Worm (Caenorhabditis elegans) whole organism, L2 larva: ENCODE data around the gene num-1.

Source experiments
- C34F6.9 ChIP-seq: fragments of 150-350 bp; optimal IDR thresholded peaks from 2 replicates; lab custom pipeline; 2014; ENCODE audit warnings: missing biosample characterization, missing genetic modification characterization
- F13H6.1 ChIP-seq: sonication (generic microtip); optimal IDR thresholded peaks from 2 replicates; lab custom pipeline; 2016; ENCODE audit warnings: missing genetic modification characterization, missing compliant biosample characterization
- R02D3.7 ChIP-seq: fragments of 150-350 bp; optimal IDR thresholded peaks from 2 replicates; lab custom pipeline; 2014; ENCODE audit warnings: missing biosample characterization, missing genetic modification characterization
- Y55F3AM.14 ChIP-seq: fragments of 200-800 bp; sonication (Bioruptor generic); optimal IDR thresholded peaks from 2 replicates; lab custom pipeline; 2018; ENCODE audit warnings: mild to moderate bottlenecking, missing genetic modification characterization, missing compliant biosample characterization
- ZK546.5 ChIP-seq: sonication (generic microtip); optimal IDR thresholded peaks from 2 replicates; lab custom pipeline; 2017; ENCODE audit warnings: missing biosample characterization, missing genetic modification characterization
- alr-1 ChIP-seq: fragments of 150-350 bp; optimal IDR thresholded peaks from 2 replicates; lab custom pipeline; 2014; ENCODE audit warnings: missing biosample characterization, missing genetic modification characterization
- aly-2 ChIP-seq: fragments of 150-350 bp; optimal IDR thresholded peaks from 2 replicates; lab custom pipeline; 2014; ENCODE audit warnings: missing biosample characterization, missing genetic modification characterization
- ama-1 ChIP-seq: fragments of 150-350 bp; optimal IDR thresholded peaks from 2 replicates; lab custom pipeline; 2018; ENCODE audit warnings: inconsistent platforms
- blmp-1 ChIP-seq: sonication (generic microtip); optimal IDR thresholded peaks from 2 replicates; lab custom pipeline; 2017; ENCODE audit warnings: missing genetic modification characterization, mild to moderate bottlenecking, missing compliant biosample characterization, antibody characterized with exemption, moderate library complexity; ENCODE audit not compliant: insufficient read depth
- ceh-16 ChIP-seq: fragments of 150-350 bp; optimal IDR thresholded peaks from 2 replicates; lab custom pipeline; 2014; ENCODE audit warnings: missing biosample characterization, missing genetic modification characterization
- ceh-82 ChIP-seq: fragments of 150-350 bp; optimal IDR thresholded peaks from 2 replicates; lab custom pipeline; 2014; ENCODE audit warnings: missing biosample characterization, missing genetic modification characterization
- crh-2 ChIP-seq: sonication (generic microtip); optimal IDR thresholded peaks from 2 replicates; lab custom pipeline; 2017; ENCODE audit warnings: missing biosample characterization, missing genetic modification characterization
- dmd-4 ChIP-seq: sonication (generic microtip); optimal IDR thresholded peaks from 2 replicates; lab custom pipeline; 2017; ENCODE audit warnings: missing biosample characterization, missing genetic modification characterization
- egl-27 ChIP-seq: sonication (generic microtip); optimal IDR thresholded peaks from 3 replicates; lab custom pipeline; 2017; ENCODE audit warnings: missing biosample characterization, missing genetic modification reagents, missing genetic modification characterization
- elt-1 ChIP-seq: fragments of 150-350 bp; optimal IDR thresholded peaks from 2 replicates; lab custom pipeline; 2014; ENCODE audit warnings: missing biosample characterization, missing genetic modification characterization
- elt-3 ChIP-seq: sonication (generic microtip); optimal IDR thresholded peaks from 2 replicates; lab custom pipeline; 2017; ENCODE audit warnings: missing biosample characterization, missing genetic modification characterization
- fos-1 ChIP-seq: fragments of 150-350 bp; optimal IDR thresholded peaks from 2 replicates; lab custom pipeline; 2014; ENCODE audit warnings: missing biosample characterization, missing genetic modification characterization
- lin-11 ChIP-seq: fragments of 150-350 bp; sonication (generic microtip); optimal IDR thresholded peaks from 2 replicates; lab custom pipeline; 2014; ENCODE audit warnings: missing biosample characterization, missing genetic modification characterization, inconsistent platforms, mixed read lengths
- lin-13 ChIP-seq: fragments of 150-350 bp; optimal IDR thresholded peaks from 2 replicates; lab custom pipeline; 2014; ENCODE audit warnings: missing biosample characterization, missing genetic modification reagents, missing genetic modification characterization
- lin-39 ChIP-seq: fragments of 150-350 bp; optimal IDR thresholded peaks from 2 replicates; lab custom pipeline; 2014; ENCODE audit warnings: missing biosample characterization, missing genetic modification reagents, missing genetic modification characterization
- lsy-2 ChIP-seq, 2 experiments: fragments of 150-350 bp in 1 of 2; sonication (generic microtip) in 1 of 2; optimal IDR thresholded peaks; 2 replicates each; lab custom pipeline; 2014 to 2017; ENCODE audit warnings: missing biosample characterization in 2 of 2, missing genetic modification characterization in 2 of 2
- mab-5 ChIP-seq: fragments of 150-350 bp; optimal IDR thresholded peaks from 2 replicates; lab custom pipeline; 2014; ENCODE audit warnings: missing biosample characterization, missing genetic modification characterization
- mbf-1 ChIP-seq: sonication (generic microtip); optimal IDR thresholded peaks from 2 replicates; lab custom pipeline; 2017; ENCODE audit warnings: missing biosample characterization, missing genetic modification characterization
- mdl-1 ChIP-seq, 2 experiments: fragments of 150-350 bp in 1 of 2; sonication (generic microtip) in 1 of 2; optimal IDR thresholded peaks; 2 replicates each; lab custom pipeline; 2017; ENCODE audit warnings: missing biosample characterization in 2 of 2, missing genetic modification characterization in 2 of 2
- nhr-12 ChIP-seq: fragments of 150-350 bp; optimal IDR thresholded peaks from 2 replicates; lab custom pipeline; 2014; ENCODE audit warnings: missing biosample characterization, missing genetic modification characterization
- nhr-21 ChIP-seq: fragments of 150-350 bp; optimal IDR thresholded peaks from 2 replicates; lab custom pipeline; 2014; ENCODE audit warnings: missing biosample characterization, missing genetic modification characterization
- nhr-237 ChIP-seq: fragments of 150-350 bp; optimal IDR thresholded peaks from 2 replicates; lab custom pipeline; 2014; ENCODE audit warnings: missing biosample characterization, missing genetic modification characterization
- nhr-25 ChIP-seq: fragments of 150-350 bp; sonication (generic microtip); optimal IDR thresholded peaks from 3 replicates; lab custom pipeline; 2014; ENCODE audit warnings: missing biosample characterization, missing genetic modification characterization
- nhr-77 ChIP-seq: fragments of 150-350 bp; optimal IDR thresholded peaks from 2 replicates; lab custom pipeline; 2014; ENCODE audit warnings: missing biosample characterization, missing genetic modification characterization
- peb-1 ChIP-seq: fragments of 150-350 bp; optimal IDR thresholded peaks from 2 replicates; lab custom pipeline; 2014; ENCODE audit warnings: missing biosample characterization, missing genetic modification characterization
- sem-4 ChIP-seq: fragments of 150-350 bp; optimal IDR thresholded peaks from 2 replicates; lab custom pipeline; 2014; ENCODE audit warnings: missing biosample characterization, missing genetic modification reagents, missing genetic modification characterization
- sma-3 ChIP-seq: sonication (generic microtip); optimal IDR thresholded peaks from 2 replicates; lab custom pipeline; 2016; ENCODE audit warnings: missing genetic modification reagents, missing genetic modification characterization, missing compliant biosample characterization
- sma-9 ChIP-seq, 2 experiments: fragments of 150-350 bp in 1 of 2; sonication (generic microtip) in 1 of 2; optimal IDR thresholded peaks; 2 replicates each; lab custom pipeline; 2014 to 2016; ENCODE audit warnings: missing genetic modification characterization in 2 of 2, mild to moderate bottlenecking in 1 of 2, missing biosample characterization in 1 of 2, missing compliant biosample characterization in 1 of 2, missing genetic modification reagents in 1 of 2, moderate library complexity in 1 of 2
- snpc-4 ChIP-seq: fragments of 150-350 bp; optimal IDR thresholded peaks from 2 replicates; lab custom pipeline; 2014; ENCODE audit warnings: missing biosample characterization, missing genetic modification characterization
- unc-39 ChIP-seq: fragments of 150-350 bp; optimal IDR thresholded peaks from 2 replicates; lab custom pipeline; 2014; ENCODE audit warnings: missing biosample characterization, missing genetic modification characterization
- unc-55 ChIP-seq: fragments of 150-350 bp; sonication (generic microtip); optimal IDR thresholded peaks from 3 replicates; lab custom pipeline; 2014; ENCODE audit warnings: missing biosample characterization, missing genetic modification reagents, missing genetic modification characterization
- unc-62 ChIP-seq: fragments of 150-350 bp; optimal IDR thresholded peaks from 2 replicates; lab custom pipeline; 2014; ENCODE audit warnings: missing biosample characterization, missing genetic modification reagents, missing genetic modification characterization
- zag-1 ChIP-seq: fragments of 150-350 bp; optimal IDR thresholded peaks from 2 replicates; lab custom pipeline; 2014; ENCODE audit warnings: missing biosample characterization, missing genetic modification characterization
- ztf-1 ChIP-seq: fragments of 200-800 bp; sonication (Bioruptor generic); conservative IDR thresholded peaks from 2 replicates; pipeline ENCODE4 v1.3.6; 2022; ENCODE audit warnings: missing genetic modification characterization, missing compliant biosample characterization
- ztf-11 ChIP-seq: sonication (generic microtip); optimal IDR thresholded peaks from 2 replicates; lab custom pipeline; 2017; ENCODE audit warnings: missing biosample characterization, missing genetic modification characterization
- ztf-4 ChIP-seq: fragments of 150-350 bp; optimal IDR thresholded peaks from 2 replicates; lab custom pipeline; 2014; ENCODE audit warnings: missing biosample characterization, missing genetic modification characterization

Gene num-1

DNA sequence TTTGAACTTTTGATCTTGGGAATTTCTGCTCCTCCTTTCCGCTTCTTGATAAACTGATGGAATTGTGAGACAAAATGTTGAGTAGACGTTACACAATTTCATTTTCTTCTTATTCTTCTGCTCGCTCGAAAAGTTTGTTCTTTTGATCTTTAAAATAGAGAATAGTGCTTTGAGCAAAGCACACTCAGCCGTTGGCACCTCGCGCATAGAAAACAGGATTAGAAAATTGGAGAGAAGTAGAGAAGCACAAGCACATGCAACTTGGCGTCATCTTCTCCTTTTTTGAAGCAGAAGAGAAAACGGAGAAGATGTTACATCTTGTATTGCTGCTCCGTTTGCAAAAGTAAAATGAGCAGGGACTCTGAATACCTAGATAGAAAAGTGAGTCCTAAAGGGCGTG lies 47.4 kb upstream of the num-1 start (continued):
- peak; percentile 14 for TF ChIP-seq egl-27 (tag; lab: Kevin White, UChicago)

- no peak for TF ChIP-seq R02D3.7
- no peak for TF ChIP-seq ztf-1 (GFP tag; lab: Robert Waterston, UW)
- no peak for TF ChIP-seq fos-1 (tag; lab: Kevin White, UChicago)
- no peak for TF ChIP-seq aly-2 (tag; lab: Kevin White, UChicago)
- TF ChIP-seq ztf-11 (tag; lab: Kevin White, UChicago) = no peak
- TF ChIP-seq, all 48 proteins: peak for 0
Measured at ce11 chrV:20783642-20784041, 46.0 kb upstream of the num-1 start.

DNA sequence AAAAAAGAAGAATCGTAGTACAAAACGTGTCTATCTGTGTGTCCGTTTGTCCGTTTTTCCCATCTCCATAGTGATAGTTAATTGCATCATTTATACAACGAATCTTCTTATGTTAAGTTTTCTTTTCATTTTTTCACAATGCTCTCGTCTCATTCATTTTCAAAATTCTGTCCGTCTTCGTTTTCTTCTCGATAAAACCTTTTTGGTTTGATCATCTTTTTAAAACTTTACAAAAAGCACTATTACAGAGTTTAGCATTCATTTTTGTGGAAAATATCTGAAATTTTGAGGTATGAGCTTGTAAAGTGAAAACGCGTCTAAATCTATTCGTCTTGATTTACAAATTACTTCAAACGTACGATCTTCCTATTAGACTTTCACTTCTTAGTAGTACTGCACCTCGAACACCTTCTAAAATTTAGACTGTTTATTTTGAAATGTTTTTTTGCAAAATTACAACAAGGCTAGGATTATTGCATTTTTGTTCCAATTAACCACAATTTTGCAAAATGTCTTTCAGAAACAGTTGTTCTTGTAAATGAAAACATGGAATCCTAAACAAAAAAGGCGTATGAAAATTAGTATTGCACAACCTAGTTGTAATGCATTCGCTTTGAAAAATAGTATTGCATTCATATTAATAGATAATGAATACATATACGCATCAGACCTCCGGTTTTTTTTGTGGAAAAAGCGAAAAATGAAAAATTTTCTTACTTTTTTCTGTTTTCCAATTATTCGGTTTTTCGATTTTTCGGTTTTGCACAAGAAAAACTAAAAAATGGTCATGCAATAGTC lies 44.4 kb upstream of the num-1 start:
- TF ChIP-seq C34F6.9 (tag; lab: Kevin White, UChicago) (peak; percentile 15), lsy-2 (tag; optimal IDR thresholded peaks at IDR 0.05; lab: Kevin White, UChicago) (peak; percentile 11 to 19), ZK546.5 (tag; lab: Kevin White, UChicago) (no peak), fos-1 (tag; lab: Kevin White, UChicago) (no peak), nhr-25 (tag; lab: Kevin White, UChicago) (peak; percentile 45), nhr-12 (tag; lab: Kevin White, UChicago) (no peak), ztf-4 (tag; lab: Kevin White, UChicago) (peak; percentile 38), F13H6.1 (tag; lab: Kevin White, UChicago) (no peak), ama-1 (no peak), lin-13 (GFP tag; lab: Kevin White, UChicago) (no peak), R02D3.7 (no peak), lin-39 (tag; lab: Kevin White, UChicago) (no peak), crh-2 (tag; lab: Kevin White, UChicago) (no peak), nhr-21 (tag; lab: Kevin White, UChicago) (peak; percentile 23)
- TF ChIP-seq, all 48 proteins: peak for 5

DNA sequence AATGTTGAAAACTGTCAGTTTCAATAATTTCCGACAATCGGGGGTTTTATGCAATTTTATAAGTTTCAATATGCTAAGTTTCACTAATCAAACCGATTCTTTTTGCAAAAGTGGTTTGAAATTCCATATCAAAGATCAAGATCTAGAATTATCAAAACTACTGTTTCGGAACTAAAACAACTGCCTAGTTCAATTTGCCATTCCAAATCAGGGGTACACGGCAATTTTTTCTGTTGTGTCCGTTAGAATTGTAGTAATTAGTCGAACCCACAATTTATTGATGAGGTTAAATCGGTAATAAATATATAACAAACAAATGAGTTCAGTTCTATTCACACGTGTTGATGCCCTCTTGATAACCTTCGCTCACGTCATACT lies 43.8 kb upstream of the num-1 start:
- TF ChIP-seq nhr-21 (tag; lab: Kevin White, UChicago) = no peak
- TF ChIP-seq zag-1 = no peak
- TF ChIP-seq lin-13 (GFP tag; lab: Kevin White, UChicago) = no peak
- TF ChIP-seq mdl-1 (tag; optimal IDR thresholded peaks at IDR 0.05; lab: Kevin White, UChicago) = no peak
- no peak for TF ChIP-seq nhr-77 (tag; lab: Kevin White, UChicago)
- TF ChIP-seq R02D3.7 = no peak
- no peak for TF ChIP-seq ztf-11 (tag; lab: Kevin White, UChicago)
- TF ChIP-seq elt-3 (tag; lab: Kevin White, UChicago) = no peak
- TF ChIP-seq crh-2 (tag; lab: Kevin White, UChicago) = no peak
- TF ChIP-seq lin-11 (tag; lab: Kevin White, UChicago) = no peak
- TF ChIP-seq sma-3 (GFP tag; lab: Kevin White, UChicago) = no peak
- TF ChIP-seq blmp-1 (tag; lab: Kevin White, UChicago) = no peak

DNA sequence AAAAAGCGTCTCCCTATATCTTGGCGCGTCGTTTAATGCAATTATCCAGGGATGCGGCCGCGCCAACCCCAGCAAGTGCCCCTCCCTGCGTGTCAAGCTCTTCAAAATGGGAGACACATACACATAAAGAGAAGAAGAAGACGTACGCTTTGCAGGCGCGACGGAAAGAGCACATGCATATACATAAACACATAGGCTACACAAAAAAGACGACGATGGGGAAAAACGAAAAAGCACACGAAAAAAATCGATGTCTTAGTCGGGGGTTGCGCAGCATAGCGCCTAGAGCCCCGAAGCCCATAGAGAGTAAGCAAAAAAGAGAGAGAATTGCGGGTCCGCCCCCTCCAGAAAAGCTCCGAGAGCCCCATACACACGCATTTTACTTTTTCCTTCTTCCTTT lies 40.5 kb upstream of the num-1 start, which contains the start of gene tpan-1:
tpan-1 (plus strand) TSS at position 398 of the 400 bp plus-strand sequence.
- TF ChIP-seq ama-1 = no peak
- TF ChIP-seq Y55F3AM.14 = peak; percentile 91
- no peak for TF ChIP-seq ztf-11 (tag; lab: Kevin White, UChicago)
- TF ChIP-seq zag-1 = peak; percentile 85
- TF ChIP-seq elt-1 (tag; lab: Kevin White, UChicago) = no peak
- no peak for TF ChIP-seq ceh-82
- peak; percentile 22 for TF ChIP-seq mab-5 (tag; lab: Kevin White, UChicago)
- TF ChIP-seq C34F6.9 (tag; lab: Kevin White, UChicago) = peak; percentile 75
- TF ChIP-seq blmp-1 (tag; lab: Kevin White, UChicago) = no peak
- peak; percentile 36 for TF ChIP-seq sem-4 (tag; lab: Kevin White, UChicago)
- TF ChIP-seq elt-3 (tag; lab: Kevin White, UChicago) = no peak
- TF ChIP-seq peb-1 (tag; lab: Kevin White, UChicago) = no peak
- TF ChIP-seq ztf-1 (GFP tag; lab: Robert Waterston, UW) = 0 out of 2 replicates have a peak, but pooled peaks have one; percentile 79
- no peak for TF ChIP-seq nhr-12 (tag; lab: Kevin White, UChicago)
- TF ChIP-seq nhr-21 (tag; lab: Kevin White, UChicago) = no peak
- no peak for TF ChIP-seq unc-62 (GFP tag; lab: Kevin White, UChicago)
- peak; percentile 75 for TF ChIP-seq lin-11 (tag; lab: Kevin White, UChicago)
- no peak for TF ChIP-seq unc-39 (tag; lab: Kevin White, UChicago)
- peak; percentile 29 to 57 for TF ChIP-seq lsy-2 (tag; optimal IDR thresholded peaks at IDR 0.05; lab: Kevin White, UChicago)
- peak; percentile 53 for TF ChIP-seq F13H6.1 (tag; lab: Kevin White, UChicago)
- no peak for TF ChIP-seq ceh-16 (tag; lab: Kevin White, UChicago)
- no peak for TF ChIP-seq sma-9 (GFP tag; optimal IDR thresholded peaks at IDR 0.05; lab: Kevin White, UChicago)
- no peak for TF ChIP-seq sma-9 (tag; optimal IDR thresholded peaks at IDR 0.05; lab: Kevin White, UChicago)
- no peak for TF ChIP-seq nhr-237
- TF ChIP-seq crh-2 (tag; lab: Kevin White, UChicago) = peak; percentile 76
- TF ChIP-seq alr-1 (tag; lab: Kevin White, UChicago) = no peak
- TF ChIP-seq dmd-4 (tag; lab: Kevin White, UChicago) = no peak
- TF ChIP-seq mbf-1 (tag; lab: Kevin White, UChicago) = no peak
- peak; percentile 90 for TF ChIP-seq unc-55 (GFP tag; lab: Kevin White, UChicago)
- TF ChIP-seq R02D3.7 = no peak
- TF ChIP-seq snpc-4 (tag; lab: Kevin White, UChicago) = no peak
